Worm (Caenorhabditis elegans) whole organism, L2 larva: ENCODE measurements around the gene F38B7.10.

Experiments used
- Y55F3AM.14 ChIP-seq: fragments of 200-800 bp; sonication (Bioruptor generic); optimal IDR thresholded peaks from 2 replicates; lab custom pipeline; 2018; ENCODE audit warnings: mild to moderate bottlenecking, missing genetic modification characterization, missing compliant biosample characterization
- ama-1 ChIP-seq: fragments of 150-350 bp; optimal IDR thresholded peaks from 2 replicates; lab custom pipeline; 2018; ENCODE audit warnings: inconsistent platforms
- elt-3 ChIP-seq: sonication (generic microtip); optimal IDR thresholded peaks from 2 replicates; lab custom pipeline; 2017; ENCODE audit warnings: missing biosample characterization, missing genetic modification characterization
- fos-1 ChIP-seq: fragments of 150-350 bp; optimal IDR thresholded peaks from 2 replicates; lab custom pipeline; 2014; ENCODE audit warnings: missing biosample characterization, missing genetic modification characterization
- mdl-1 ChIP-seq, 2 experiments: fragments of 150-350 bp in 1 of 2; sonication (generic microtip) in 1 of 2; optimal IDR thresholded peaks; 2 replicates each; lab custom pipeline; 2017; ENCODE audit warnings: missing biosample characterization in 2 of 2, missing genetic modification characterization in 2 of 2
- nhr-129 ChIP-seq: fragments of 150-350 bp; optimal IDR thresholded peaks from 2 replicates; lab custom pipeline; 2014; ENCODE audit warnings: missing biosample characterization, missing genetic modification characterization
- nhr-25 ChIP-seq: fragments of 150-350 bp; sonication (generic microtip); optimal IDR thresholded peaks from 3 replicates; lab custom pipeline; 2014; ENCODE audit warnings: missing biosample characterization, missing genetic modification characterization
- nhr-77 ChIP-seq: fragments of 150-350 bp; optimal IDR thresholded peaks from 2 replicates; lab custom pipeline; 2014; ENCODE audit warnings: missing biosample characterization, missing genetic modification characterization
- skn-1 ChIP-seq: sonication (generic microtip); optimal IDR thresholded peaks from 2 replicates; lab custom pipeline; 2017; ENCODE audit warnings: missing biosample characterization, missing genetic modification characterization
- sma-9 ChIP-seq, 2 experiments: fragments of 150-350 bp in 1 of 2; sonication (generic microtip) in 1 of 2; optimal IDR thresholded peaks; 2 replicates each; lab custom pipeline; 2014 to 2016; ENCODE audit warnings: missing genetic modification characterization in 2 of 2, mild to moderate bottlenecking in 1 of 2, missing biosample characterization in 1 of 2, missing compliant biosample characterization in 1 of 2, missing genetic modification reagents in 1 of 2, moderate library complexity in 1 of 2
- unc-39 ChIP-seq: fragments of 150-350 bp; optimal IDR thresholded peaks from 2 replicates; lab custom pipeline; 2014; ENCODE audit warnings: missing biosample characterization, missing genetic modification characterization
- unc-55 ChIP-seq: fragments of 150-350 bp; sonication (generic microtip); optimal IDR thresholded peaks from 3 replicates; lab custom pipeline; 2014; ENCODE audit warnings: missing biosample characterization, missing genetic modification reagents, missing genetic modification characterization
- unc-62 ChIP-seq: fragments of 150-350 bp; optimal IDR thresholded peaks from 2 replicates; lab custom pipeline; 2014; ENCODE audit warnings: missing biosample characterization, missing genetic modification reagents, missing genetic modification characterization
- ztf-4 ChIP-seq: fragments of 150-350 bp; optimal IDR thresholded peaks from 2 replicates; lab custom pipeline; 2014; ENCODE audit warnings: missing biosample characterization, missing genetic modification characterization

DNA sequence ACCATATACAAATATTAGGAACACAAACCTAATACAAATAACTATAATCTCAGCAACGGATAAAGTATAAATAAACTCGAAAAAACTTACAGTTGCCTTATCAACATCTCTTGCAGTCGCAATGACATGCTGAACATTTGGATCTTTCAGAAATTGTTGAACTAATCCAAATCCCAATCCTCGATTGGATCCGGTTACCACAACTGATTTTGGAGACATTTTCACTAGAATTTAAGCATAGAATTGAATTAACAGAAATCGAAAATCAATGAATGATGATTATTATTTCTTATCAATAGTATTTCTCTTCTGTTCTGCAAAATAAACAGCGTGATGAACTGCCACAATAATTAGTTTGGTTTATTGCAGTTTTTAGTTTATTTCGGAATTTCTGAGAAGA is 25.1 kb upstream of the F38B7.10 start, which contains the start of the genes C55A6.11 and C55A6.7:
- no peak for TF ChIP-seq unc-62 (GFP tag; lab: Kevin White, UChicago)
- TF ChIP-seq nhr-77 (tag; lab: Kevin White, UChicago), result no peak
- TF ChIP-seq unc-39 (tag; lab: Kevin White, UChicago), result no peak
- TF ChIP-seq fos-1 (tag; lab: Kevin White, UChicago), result no peak
- TF ChIP-seq skn-1 (tag; lab: Kevin White, UChicago), result no peak
- TF ChIP-seq elt-3 (tag; lab: Kevin White, UChicago), result no peak
- no peak for TF ChIP-seq ztf-4 (tag; lab: Kevin White, UChicago)
- no peak for TF ChIP-seq nhr-25 (tag; lab: Kevin White, UChicago)
- TF ChIP-seq ama-1, result no peak
- TF ChIP-seq sma-9 (GFP tag; optimal IDR thresholded peaks at IDR 0.05; lab: Kevin White, UChicago), result no peak
- TF ChIP-seq sma-9 (tag; optimal IDR thresholded peaks at IDR 0.05; lab: Kevin White, UChicago), result no peak
- TF ChIP-seq mdl-1 (tag; optimal IDR thresholded peaks at IDR 0.05; lab: Kevin White, UChicago), result no peak
- TF ChIP-seq unc-55, result no peak
- TF ChIP-seq nhr-129 (tag; lab: Kevin White, UChicago), result no peak
- no peak for TF ChIP-seq Y55F3AM.14 (GFP tag; lab: Kevin White, UChicago)
